Worm (Caenorhabditis elegans): Measurements from ENCODE around the gene C10A4.2.

C10A4.2 gene

ce11 chrX:7415420-7415819 is 5.4 kb downstream of the C10A4.2 start, which contains the start of gene C10A4.7:
Gene C10A4.7, minus strand, starts transcription at chrX:7415520.
- TF ChIP-seq dao-5 (tag; optimal IDR thresholded peaks at IDR 0.05), result no peak
- TF ChIP-seq him-1 (tag; optimal IDR thresholded peaks at IDR 0.05), result no peak
- TF ChIP-seq W03F9.2 (tag; optimal IDR thresholded peaks at IDR 0.05), result no peak

- TF ChIP-seq dao-5 (tag; optimal IDR thresholded peaks at IDR 0.05) (no peak), him-1 (tag; optimal IDR thresholded peaks at IDR 0.05) (no peak), W03F9.2 (tag; optimal IDR thresholded peaks at IDR 0.05) (no peak)
Observed at ce11 chrX:7416082-7416481, 6.0 kb downstream of the C10A4.2 start, which contains the start of gene C10A4.1. Gene C10A4.1, plus strand, starts transcription at chrX:7416382.

ce11 chrX:7420571-7420970 is 10.5 kb downstream of the C10A4.2 start, which contains the start of gene C10A4.9:
Gene C10A4.9, plus strand, starts transcription at chrX:7420871.
- TF ChIP-seq dao-5 (tag; optimal IDR thresholded peaks at IDR 0.05) (no peak), W03F9.2 (tag; optimal IDR thresholded peaks at IDR 0.05) (no peak), him-1 (tag; optimal IDR thresholded peaks at IDR 0.05) (no peak)

- TF ChIP-seq W03F9.2 (tag; optimal IDR thresholded peaks at IDR 0.05) (no peak), him-1 (tag; optimal IDR thresholded peaks at IDR 0.05) (no peak), dao-5 (tag; optimal IDR thresholded peaks at IDR 0.05) (no peak)
Observed at ce11 chrX:7424813-7425212, 14.8 kb downstream of the C10A4.2 start, which contains the start of gene mnm-2. Gene mnm-2, minus strand, starts transcription at chrX:7424913.

ce11 chrX:7430483-7430882 is 20.4 kb downstream of the C10A4.2 start:
- no peak for TF ChIP-seq W03F9.2 (tag; optimal IDR thresholded peaks at IDR 0.05)
- no peak for TF ChIP-seq him-1 (tag; optimal IDR thresholded peaks at IDR 0.05)
- no peak for TF ChIP-seq dao-5 (tag; optimal IDR thresholded peaks at IDR 0.05)

- TF ChIP-seq him-1 (tag; optimal IDR thresholded peaks at IDR 0.05) (no peak), dao-5 (tag; optimal IDR thresholded peaks at IDR 0.05) (no peak), W03F9.2 (tag; optimal IDR thresholded peaks at IDR 0.05) (no peak)
Observed at ce11 chrX:7431165-7431564, 21.1 kb downstream of the C10A4.2 start, which contains the start of gene clc-2. Gene clc-2, plus strand, starts transcription at chrX:7431465.

- no peak for TF ChIP-seq him-1 (tag; optimal IDR thresholded peaks at IDR 0.05)
- no peak for TF ChIP-seq dao-5 (tag; optimal IDR thresholded peaks at IDR 0.05)
- no peak for TF ChIP-seq W03F9.2 (tag; optimal IDR thresholded peaks at IDR 0.05)
Observed at ce11 chrX:7433269-7433668, 23.2 kb downstream of the C10A4.2 start, which contains the start of gene clc-5. Gene clc-5, plus strand, starts transcription at chrX:7433569.

- TF ChIP-seq him-1 (tag; optimal IDR thresholded peaks at IDR 0.05) (no peak), dao-5 (tag; optimal IDR thresholded peaks at IDR 0.05) (no peak), W03F9.2 (tag; optimal IDR thresholded peaks at IDR 0.05) (no peak)
Observed at ce11 chrX:7436912-7437311, 26.9 kb downstream of the C10A4.2 start.

- no peak for TF ChIP-seq W03F9.2 (tag; optimal IDR thresholded peaks at IDR 0.05)
- no peak for TF ChIP-seq him-1 (tag; optimal IDR thresholded peaks at IDR 0.05)
- no peak for TF ChIP-seq dao-5 (tag; optimal IDR thresholded peaks at IDR 0.05)
Observed at ce11 chrX:7437949-7438348, 27.9 kb downstream of the C10A4.2 start, which contains the start of gene C01C10.2. Gene C01C10.2, minus strand, starts transcription at chrX:7438118.

ce11 chrX:7440102-7440501 is 30.1 kb downstream of the C10A4.2 start:
- TF ChIP-seq him-1 (tag; optimal IDR thresholded peaks at IDR 0.05), result no peak

- TF ChIP-seq W03F9.2 (tag; optimal IDR thresholded peaks at IDR 0.05), result no peak
- TF ChIP-seq him-1 (tag; optimal IDR thresholded peaks at IDR 0.05), result no peak
- no peak for TF ChIP-seq dao-5 (tag; optimal IDR thresholded peaks at IDR 0.05)
Observed at ce11 chrX:7442477-7442876, 32.4 kb downstream of the C10A4.2 start, which contains the start of gene acl-12. Gene acl-12, minus strand, starts transcription at chrX:7442577.

ce11 chrX:7445734-7446133 is 35.7 kb downstream of the C10A4.2 start:
- TF ChIP-seq dao-5 (tag; optimal IDR thresholded peaks at IDR 0.05), result no peak

- no peak for TF ChIP-seq him-1 (tag; optimal IDR thresholded peaks at IDR 0.05)
- TF ChIP-seq W03F9.2 (tag; optimal IDR thresholded peaks at IDR 0.05), result no peak
- TF ChIP-seq dao-5 (tag; optimal IDR thresholded peaks at IDR 0.05), result no peak
Observed at ce11 chrX:7446485-7446884, 36.5 kb downstream of the C10A4.2 start.

- TF ChIP-seq him-1 (tag; optimal IDR thresholded peaks at IDR 0.05) (no peak), W03F9.2 (tag; optimal IDR thresholded peaks at IDR 0.05) (no peak), dao-5 (tag; optimal IDR thresholded peaks at IDR 0.05) (no peak)
Observed at ce11 chrX:7447340-7447739, 37.3 kb downstream of the C10A4.2 start.

- TF ChIP-seq W03F9.2 (tag; optimal IDR thresholded peaks at IDR 0.05), result no peak
- no peak for TF ChIP-seq dao-5 (tag; optimal IDR thresholded peaks at IDR 0.05)
- TF ChIP-seq him-1 (tag; optimal IDR thresholded peaks at IDR 0.05), result no peak
Observed at ce11 chrX:7452606-7453005, 42.6 kb downstream of the C10A4.2 start.
